Worm (Caenorhabditis elegans) whole organism, early embryonic: ENCODE data around the gene wah-1.

Experiments
- B0310.2 ChIP-seq: sonication (generic microtip); optimal IDR thresholded peaks from 2 replicates; lab custom pipeline; 2016; ENCODE audit warnings: mild to moderate bottlenecking, missing genetic modification characterization, missing compliant biosample characterization
- aly-1 ChIP-seq: sonication (generic microtip); optimal IDR thresholded peaks from 2 replicates; lab custom pipeline; 2016; ENCODE audit warnings: missing genetic modification characterization, missing compliant biosample characterization
- ama-1 ChIP-seq: fragments of 150-350 bp; optimal IDR thresholded peaks from 2 replicates; lab custom pipeline; 2014
- ets-7 ChIP-seq: sonication (generic microtip); optimal IDR thresholded peaks from 2 replicates; lab custom pipeline; 2016; ENCODE audit warnings: missing genotype, missing genetic modification characterization, missing compliant biosample characterization
- flt-1 ChIP-seq: fragments of 200-800 bp; sonication (Bioruptor generic); IDR thresholded peaks from 2 replicates; pipeline ENCODE4 v1.3.6; 2022; ENCODE audit warnings: missing genetic modification characterization, missing compliant biosample characterization
- hmg-4 ChIP-seq: fragments of 200-800 bp; sonication (Bioruptor generic); optimal IDR thresholded peaks from 2 replicates; lab custom pipeline; 2018; ENCODE audit warnings: mild to moderate bottlenecking, missing genetic modification characterization, missing compliant biosample characterization
- scrt-1 ChIP-seq: fragments of 200-800 bp; sonication (Bioruptor generic); IDR thresholded peaks from 2 replicates; pipeline ENCODE4 v1.3.6; 2022; ENCODE audit warnings: missing genetic modification characterization, missing compliant biosample characterization
- tbx-11 ChIP-seq: fragments of 200-800 bp; sonication (Bioruptor generic); IDR thresholded peaks from 2 replicates; pipeline ENCODE4 v1.3.6; 2022; ENCODE audit warnings: missing genetic modification characterization, missing compliant biosample characterization
- tra-4 ChIP-seq: sonication (generic microtip); optimal IDR thresholded peaks from 2 replicates; lab custom pipeline; 2017; ENCODE audit warnings: missing genetic modification characterization, missing compliant biosample characterization

DNA sequence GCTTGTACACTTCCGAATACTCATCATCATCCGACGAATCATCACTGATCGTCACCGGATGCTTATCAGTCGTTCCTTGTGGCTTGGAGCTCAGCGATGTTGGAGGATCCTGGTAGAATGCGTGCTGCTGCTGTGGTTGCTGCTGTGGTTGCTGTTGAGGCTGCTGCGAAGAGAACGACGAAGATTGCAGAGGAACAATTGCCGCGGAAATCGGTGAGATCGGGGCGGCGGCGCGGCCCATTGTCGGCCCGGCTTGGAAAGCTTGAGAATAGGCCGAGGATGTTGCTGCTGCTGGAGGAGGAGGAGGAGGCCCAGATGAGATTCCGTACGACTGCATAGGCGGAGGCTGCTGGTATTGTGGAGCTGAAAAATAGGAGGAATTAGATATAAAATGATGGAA is 44.3 kb downstream of the wah-1 start:
- TF ChIP-seq hmg-4 (GFP tag; lab: Kevin White, UChicago) (no peak), flt-1 (GFP tag; lab: Robert Waterston, UW) (no peak), B0310.2 (tag; lab: Kevin White, UChicago) (no peak), ama-1 (lab: Kevin White, UChicago) (no peak), tra-4 (tag; lab: Kevin White, UChicago) (no peak), aly-1 (tag; lab: Kevin White, UChicago) (no peak), tbx-11 (GFP tag; lab: Robert Waterston, UW) (no peak), ets-7 (no peak), scrt-1 (GFP tag; lab: Robert Waterston, UW) (no peak)
